Fruit fly (Drosophila melanogaster): ENCODE data around the gene CG34456.
A peak's percentile ranks its signal among the peaks of the same experiment; 100 is the strongest.

dm6 chr3L:9366850-9367430, 5.0 kb downstream of the CG34456 start, which contains the start of the genes Klp67A and CG4452:
- TF ChIP-seq CG7101 (tag; optimal IDR thresholded peaks at IDR 0.05), result peak; percentile 13
- no peak for TF ChIP-seq cic (GFP tag; optimal IDR thresholded peaks at IDR 0.05)
- TF ChIP-seq toe (GFP tag; optimal IDR thresholded peaks at IDR 0.05), result no peak

Data from whole organism, adult.